Worm (Caenorhabditis elegans) whole organism, L1 larva: ENCODE measurements around the gene F35H8.2.

Experiments
- aly-2 ChIP-seq: fragments of 150-350 bp; optimal IDR thresholded peaks from 2 replicates; lab custom pipeline; 2014; ENCODE audit warnings: missing biosample characterization, missing genetic modification characterization
- ama-1 ChIP-seq: fragments of 150-350 bp; optimal IDR thresholded peaks from 2 replicates; lab custom pipeline; 2014
- elt-3 ChIP-seq, 6 experiments: fragments of 150-350 bp in 1 of 6; sonication (generic microtip); optimal IDR thresholded peaks; 2 replicates each; lab custom pipeline; 2017 to 2018; ENCODE audit warnings: missing biosample characterization in 6 of 6, missing genetic modification characterization in 6 of 6, inconsistent platforms in 1 of 6
- isw-1 ChIP-seq: fragments of 200-800 bp; sonication (Bioruptor generic); IDR thresholded peaks from 2 replicates; pipeline ENCODE4 v1.3.6; 2022; ENCODE audit warnings: missing genetic modification characterization, missing compliant biosample characterization
- lin-39 ChIP-seq: fragments of 150-350 bp; optimal IDR thresholded peaks from 2 replicates; lab custom pipeline; 2014; ENCODE audit warnings: missing biosample characterization, missing genetic modification reagents, missing genetic modification characterization
- nhr-11 ChIP-seq: fragments of 150-350 bp; optimal IDR thresholded peaks from 2 replicates; lab custom pipeline; 2014; ENCODE audit warnings: missing biosample characterization, missing genetic modification characterization
- nhr-76 ChIP-seq: sonication (generic microtip); optimal IDR thresholded peaks from 2 replicates; lab custom pipeline; 2017; ENCODE audit warnings: missing biosample characterization, missing genetic modification characterization
- snpc-4 ChIP-seq: fragments of 150-350 bp; optimal IDR thresholded peaks from 2 replicates; lab custom pipeline; 2014; ENCODE audit warnings: missing biosample characterization, missing genetic modification characterization

- TF ChIP-seq isw-1 (GFP tag; lab: Robert Waterston, UW) (no peak), snpc-4 (no peak), lin-39 (no peak), ama-1 (no peak), elt-3 (tag; optimal IDR thresholded peaks at IDR 0.05; lab: Kevin White, UChicago) (no peak), nhr-11 (tag; lab: Kevin White, UChicago) (no peak), nhr-76 (tag; lab: Kevin White, UChicago) (no peak), aly-2 (tag; lab: Kevin White, UChicago) (no peak)
These were observed 12.5 kb upstream of the F35H8.2 start, which contains the start of gene sra-4 for ce11 chrII:9542785-9543184.
